Worm (Caenorhabditis elegans): ENCODE results near the gene R02F2.10.
A peak's percentile ranks its signal among the peaks of the same experiment; 100 is the strongest.

Gene R02F2.10

DNA sequence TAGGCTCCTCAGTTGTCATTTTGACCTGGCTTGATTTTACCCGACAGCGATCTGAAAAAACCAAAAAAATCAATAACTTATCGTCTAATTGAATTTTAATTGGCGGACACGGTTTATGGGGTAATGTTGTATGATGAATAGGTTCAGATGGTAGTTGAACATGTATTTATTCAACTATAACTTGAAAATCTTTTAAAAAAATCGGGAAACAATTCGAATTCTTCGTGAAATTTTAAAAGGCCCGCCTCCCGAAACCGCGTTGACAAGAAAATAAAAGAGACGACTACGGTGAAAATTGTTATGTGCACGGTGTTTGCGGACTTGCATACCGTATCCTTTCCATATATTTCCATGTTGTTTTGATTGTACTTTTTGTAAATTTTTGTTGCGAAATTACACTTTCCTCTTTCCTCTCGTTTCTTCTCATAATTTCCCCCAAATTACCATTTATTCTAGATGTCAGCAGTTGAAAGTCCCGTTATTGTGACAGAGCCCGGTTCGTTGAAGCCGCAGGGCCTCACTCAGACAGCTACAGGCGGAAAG, 35.3 kb upstream of the R02F2.10 start, which contains the start of the genes T24G10.2 and disl-2 (continued):
- no peak for TF ChIP-seq nhr-102 (tag; optimal IDR thresholded peaks at IDR 0.05)
- no peak for TF ChIP-seq snpc-1.2 (GFP tag; IDR thresholded peaks at IDR 0.05)
- no peak for TF ChIP-seq daf-19 (GFP tag; conservative IDR thresholded peaks at IDR 0.05)
- TF ChIP-seq nhr-237 (tag; optimal IDR thresholded peaks at IDR 0.05): no peak
- TF ChIP-seq pqm-1 (tag; optimal IDR thresholded peaks at IDR 0.05): no peak
- TF ChIP-seq arid-1 (GFP tag; conservative IDR thresholded peaks at IDR 0.05): no peak
- TF ChIP-seq skn-1 (tag; optimal IDR thresholded peaks at IDR 0.05): no peak
- no peak for TF ChIP-seq Y48G9A.11 (GFP tag; IDR thresholded peaks at IDR 0.05)
- TF ChIP-seq mes-2 (tag; optimal IDR thresholded peaks at IDR 0.05; ENCODE audit: poor library complexity, severe bottlenecking): peak; percentile 75
- TF ChIP-seq mdl-1 (tag; optimal IDR thresholded peaks at IDR 0.05): no peak
- no peak for TF ChIP-seq mxl-2 (GFP tag; conservative IDR thresholded peaks at IDR 0.05)
- peak; percentile 43 for TF ChIP-seq dve-1 (tag; optimal IDR thresholded peaks at IDR 0.05; ENCODE audit: insufficient read depth)
- no peak for TF ChIP-seq zag-1 (tag; optimal IDR thresholded peaks at IDR 0.05)
- no peak for TF ChIP-seq nhr-77 (tag; optimal IDR thresholded peaks at IDR 0.05)
- TF ChIP-seq unc-130 (GFP tag; optimal IDR thresholded peaks at IDR 0.05): no peak
- TF ChIP-seq hlh-11 (tag; optimal IDR thresholded peaks at IDR 0.05): no peak
- TF ChIP-seq pha-4 (GFP tag; IDR thresholded peaks at IDR 0.05): no peak
- TF ChIP-seq pha-4 (tag; optimal IDR thresholded peaks at IDR 0.05): peak; percentile 68
- TF ChIP-seq madf-9 (GFP tag; conservative IDR thresholded peaks at IDR 0.05): no peak
- TF ChIP-seq dpl-1 (GFP tag; optimal IDR thresholded peaks at IDR 0.05): peak; percentile 65
- TF ChIP-seq saeg-2 (GFP tag; IDR thresholded peaks at IDR 0.05): no peak
- no peak for TF ChIP-seq T20F7.1 (GFP tag; optimal IDR thresholded peaks at IDR 0.05)
- no peak for TF ChIP-seq lir-3 (tag; optimal IDR thresholded peaks at IDR 0.05)
- TF ChIP-seq hif-1 (tag; optimal IDR thresholded peaks at IDR 0.05): no peak
- TF ChIP-seq F44E2.7 (GFP tag; IDR thresholded peaks at IDR 0.05): no peak
- no peak for TF ChIP-seq sdz-12 (GFP tag; optimal IDR thresholded peaks at IDR 0.05)
- TF ChIP-seq cey-2 (tag; optimal IDR thresholded peaks at IDR 0.05; ENCODE audit: borderline replicate concordance, insufficient read depth): no peak
- no peak for TF ChIP-seq Y75B8A.6 (GFP tag; IDR thresholded peaks at IDR 0.05)
- TF ChIP-seq T26A8.4 (GFP tag; IDR thresholded peaks at IDR 0.05): no peak
- peak; percentile 46 for TF ChIP-seq ama-1 (optimal IDR thresholded peaks at IDR 0.05)
- no peak for TF ChIP-seq zfp-2 (tag; optimal IDR thresholded peaks at IDR 0.05)
- no peak for TF ChIP-seq aha-1 (tag)
- TF ChIP-seq D1046.2 (GFP tag; IDR thresholded peaks at IDR 0.05): no peak
- no peak for TF ChIP-seq ceh-32 (tag; optimal IDR thresholded peaks at IDR 0.05; ENCODE audit: poor library complexity)
- peak; percentile 14; the same call in 1 of the 2 replicates for TF ChIP-seq dmd-6 (GFP tag; IDR thresholded peaks at IDR 0.05)
- no peak for TF ChIP-seq jun-1 (tag; optimal IDR thresholded peaks at IDR 0.05)
- TF ChIP-seq lin-1 (GFP tag; IDR thresholded peaks at IDR 0.05): no peak
- no peak for TF ChIP-seq nhr-48 (tag; optimal IDR thresholded peaks at IDR 0.05)
- TF ChIP-seq F49E8.2 (tag; optimal IDR thresholded peaks at IDR 0.05; ENCODE audit: borderline replicate concordance): no peak
- no peak for TF ChIP-seq daf-16 (GFP tag; optimal IDR thresholded peaks at IDR 0.05)
- peak; percentile 48 for TF ChIP-seq daf-16 (tag; optimal IDR thresholded peaks at IDR 0.05)
- no peak for TF ChIP-seq zip-11 (GFP tag; IDR thresholded peaks at IDR 0.05)
- peak; percentile 64 for TF ChIP-seq lin-38 (GFP tag; IDR thresholded peaks at IDR 0.05)
- no peak for TF ChIP-seq fkh-10 (GFP tag; optimal IDR thresholded peaks at IDR 0.05)
- no peak for TF ChIP-seq mdt-29 (GFP tag; IDR thresholded peaks at IDR 0.05)
- no peak for TF ChIP-seq unc-62 (GFP tag; optimal IDR thresholded peaks at IDR 0.05 in 1 of 2)
- no peak for TF ChIP-seq unc-62 (tag; optimal IDR thresholded peaks at IDR 0.05)
- no peak for TF ChIP-seq nhr-41 (GFP tag; IDR thresholded peaks at IDR 0.05)
- peak; percentile 29 for TF ChIP-seq lin-13 (GFP tag; optimal IDR thresholded peaks at IDR 0.05)
- TF ChIP-seq nhr-6 (tag; optimal IDR thresholded peaks at IDR 0.05): peak; percentile 50
- no peak for TF ChIP-seq Y105C5A.15 (GFP tag; IDR thresholded peaks at IDR 0.05)
- TF ChIP-seq lsy-2 (tag; optimal IDR thresholded peaks at IDR 0.05): peak; percentile 90 to 99
